Worm (Caenorhabditis elegans) whole organism, late embryonic: Measurements from ENCODE around the gene mrt-2.

ENCODE experiments used
- C08G9.2 ChIP-seq: sonication (generic microtip); optimal IDR thresholded peaks from 2 replicates; lab custom pipeline; 2016; ENCODE audit warnings: mild to moderate bottlenecking, missing genetic modification characterization, moderate library complexity, missing compliant biosample characterization
- dmd-4 ChIP-seq: sonication (generic microtip); optimal IDR thresholded peaks from 2 replicates; lab custom pipeline; 2016; ENCODE audit warnings: borderline replicate concordance, missing genetic modification characterization, missing compliant biosample characterization
- nfya-1 ChIP-seq: sonication (generic microtip); optimal IDR thresholded peaks from 2 replicates; lab custom pipeline; 2017; ENCODE audit warnings: missing genetic modification characterization, mild to moderate bottlenecking, missing compliant biosample characterization, antibody characterized with exemption, moderate library complexity
- nhr-11 ChIP-seq: fragments of 150-350 bp; optimal IDR thresholded peaks from 2 replicates; lab custom pipeline; 2014; ENCODE audit warnings: missing biosample characterization, missing genetic modification characterization
- sox-2 ChIP-seq: fragments of 200-800 bp; sonication (Bioruptor generic); IDR thresholded peaks from 2 replicates; pipeline ENCODE4 v1.3.6; 2022; ENCODE audit warnings: missing genetic modification reagents, missing genetic modification characterization, missing compliant biosample characterization

DNA sequence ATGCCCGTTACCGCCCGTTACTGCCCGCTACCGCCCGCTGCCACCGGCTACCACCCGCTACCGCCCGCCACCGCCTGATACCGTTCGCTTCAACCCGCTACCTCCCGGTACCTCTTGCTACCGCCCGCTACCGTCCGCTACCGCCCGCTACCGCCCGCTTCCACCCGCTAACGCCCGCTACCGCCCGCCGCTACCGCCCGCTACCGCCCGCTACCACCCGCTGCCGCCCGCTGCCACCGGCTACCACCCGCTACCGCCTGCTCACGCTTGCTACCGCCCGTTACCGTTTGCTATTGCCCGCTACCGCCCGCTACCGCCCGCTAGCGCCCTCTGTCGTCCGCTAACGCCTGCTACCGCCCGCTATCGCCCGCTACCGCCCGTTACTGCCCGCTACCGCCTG lies 44.7 kb upstream of the mrt-2 start:
- TF ChIP-seq sox-2 (GFP tag; lab: Robert Waterston, UW) (no peak), dmd-4 (tag; lab: Kevin White, UChicago) (no peak), C08G9.2 (tag; lab: Kevin White, UChicago) (no peak), nhr-11 (tag; lab: Kevin White, UChicago) (no peak), nfya-1 (no peak)
